Fruit fly (Drosophila melanogaster) whole organism, embryonic: Measurements from ENCODE around the gene Sirt6.

Source experiments
- Atf-2 ChIP-seq: fragments of 200-800 bp; sonication (Bioruptor generic); optimal IDR thresholded peaks from 2 replicates; lab custom pipeline; 2016; ENCODE audit warnings: missing biosample characterization, missing genetic modification characterization
- B-H2 ChIP-seq: fragments of 200-800 bp; sonication (Bioruptor generic); optimal IDR thresholded peaks from 2 replicates; lab custom pipeline; 2018; ENCODE audit warnings: missing biosample characterization, mild to moderate bottlenecking, missing genetic modification characterization
- Bdp1 ChIP-seq: fragments of 200-800 bp; sonication (Bioruptor generic); optimal IDR thresholded peaks from 3 replicates; lab custom pipeline; 2016; ENCODE audit warnings: missing biosample characterization, missing genetic modification characterization
- CG10209 ChIP-seq: fragments of 200-800 bp; sonication (Bioruptor generic); optimal IDR thresholded peaks from 3 replicates; lab custom pipeline; 2017; ENCODE audit warnings: missing biosample characterization, mild to moderate bottlenecking, missing genetic modification characterization, missing genetic modification reagents
- CG10462 ChIP-seq: fragments of 200-800 bp; sonication (Bioruptor generic); optimal IDR thresholded peaks from 2 replicates; lab custom pipeline; 2016; ENCODE audit warnings: missing biosample characterization, missing genetic modification characterization
- CG12659 ChIP-seq: fragments of 200-800 bp; sonication (Bioruptor generic); optimal IDR thresholded peaks from 3 replicates; lab custom pipeline; 2017; ENCODE audit warnings: mild to moderate bottlenecking, missing biosample characterization, missing genetic modification reagents, missing genetic modification characterization
- CG13775 ChIP-seq: fragments of 200-800 bp; sonication (Bioruptor generic); optimal IDR thresholded peaks from 3 replicates; lab custom pipeline; 2017; ENCODE audit warnings: missing biosample characterization, mild to moderate bottlenecking, missing genetic modification characterization
- CG16815 ChIP-seq: fragments of 200-800 bp; sonication (Bioruptor generic); optimal IDR thresholded peaks from 3 replicates; lab custom pipeline; 2017; ENCODE audit warnings: missing biosample characterization, mild to moderate bottlenecking, missing genetic modification characterization
- CG17186 ChIP-seq: fragments of 200-800 bp; sonication (Bioruptor generic); optimal IDR thresholded peaks from 3 replicates; lab custom pipeline; 2017; ENCODE audit warnings: missing biosample characterization, missing genetic modification reagents, missing genetic modification characterization
- CG18262 ChIP-seq: fragments of 200-800 bp; optimal IDR thresholded peaks from 3 replicates; lab custom pipeline; 2019; ENCODE audit warnings: missing biosample characterization, mild to moderate bottlenecking, missing genetic modification characterization, moderate library complexity
- CG18476 ChIP-seq: fragments of 200-800 bp; sonication (Bioruptor generic); optimal IDR thresholded peaks from 2 replicates; lab custom pipeline; 2016; ENCODE audit warnings: missing biosample characterization, mild to moderate bottlenecking, missing genetic modification characterization
- CG4282 ChIP-seq: fragments of 200-800 bp; sonication (Bioruptor generic); optimal IDR thresholded peaks from 2 replicates; lab custom pipeline; 2016; ENCODE audit warnings: missing biosample characterization, missing genetic modification characterization
- CG6813 ChIP-seq: fragments of 200-800 bp; sonication (Bioruptor generic); optimal IDR thresholded peaks from 2 replicates; lab custom pipeline; 2017; ENCODE audit warnings: missing biosample characterization, missing genetic modification characterization, mild to moderate bottlenecking, moderate library complexity, missing genetic modification reagents
- CG8089 ChIP-seq: fragments of 200-800 bp; sonication (Bioruptor generic); optimal IDR thresholded peaks from 3 replicates; lab custom pipeline; 2016; ENCODE audit warnings: missing biosample characterization, missing genetic modification characterization
- CG8388 ChIP-seq: fragments of 200-800 bp; sonication (Bioruptor generic); optimal IDR thresholded peaks from 2 replicates; lab custom pipeline; 2019; ENCODE audit warnings: missing biosample characterization, mild to moderate bottlenecking, missing genetic modification characterization, moderate library complexity
- CG8924 ChIP-seq: fragments of 200-800 bp; optimal IDR thresholded peaks from 3 replicates; lab custom pipeline; 2019; ENCODE audit warnings: missing biosample characterization, mild to moderate bottlenecking, missing genetic modification characterization, moderate library complexity
- CHES-1-like ChIP-seq: fragments of 200-800 bp; sonication (Bioruptor generic); optimal IDR thresholded peaks from 2 replicates; lab custom pipeline; 2016; ENCODE audit warnings: missing biosample characterization, missing genetic modification characterization
- Dll ChIP-seq: fragments of 200-800 bp; sonication (Bioruptor generic); IDR thresholded peaks from 4 replicates; pipeline ENCODE4 v1.3.6; 2022; ENCODE audit warnings: missing biosample characterization, missing genetic modification characterization; ENCODE audit not compliant: partially characterized antibody
- Doc3 ChIP-seq: fragments of 200-800 bp; sonication (Bioruptor generic); IDR thresholded peaks from 3 replicates; pipeline ENCODE4 v1.3.6; 2022; ENCODE audit warnings: missing biosample characterization, missing genetic modification characterization; ENCODE audit not compliant: partially characterized antibody
- HLHmδ ChIP-seq: fragments of 200-800 bp; sonication (Bioruptor generic); optimal IDR thresholded peaks from 2 replicates; lab custom pipeline; 2018; ENCODE audit warnings: missing biosample characterization, mild to moderate bottlenecking, missing genetic modification characterization, moderate library complexity
- Med ChIP-seq: fragments of 200-800 bp; sonication (Bioruptor generic); peaks from one replicate; lab custom pipeline; 2016; ENCODE audit warnings: missing biosample characterization, missing genetic modification characterization, mild to moderate bottlenecking, inconsistent platforms, moderate library complexity
- NC2β ChIP-seq: fragments of 200-800 bp; sonication (Bioruptor generic); optimal IDR thresholded peaks from 2 replicates; lab custom pipeline; 2016; ENCODE audit warnings: missing biosample characterization, missing genetic modification characterization
- Nf-YB ChIP-seq: fragments of 200-800 bp; sonication (Bioruptor generic); optimal IDR thresholded peaks from 3 replicates; lab custom pipeline; 2019; ENCODE audit warnings: missing biosample characterization, mild to moderate bottlenecking, missing genetic modification characterization, moderate library complexity
- Oli ChIP-seq: fragments of 200-800 bp; sonication (Bioruptor generic); optimal IDR thresholded peaks from 2 replicates; lab custom pipeline; 2018; ENCODE audit warnings: missing biosample characterization, mild to moderate bottlenecking, missing genetic modification characterization, moderate library complexity
- Pdp1 ChIP-seq, 2 experiments: fragments of 200-800 bp; sonication (Bioruptor generic); optimal IDR thresholded peaks; 3 replicates each; lab custom pipeline; 2016; ENCODE audit warnings: missing biosample characterization in 2 of 2, missing genetic modification characterization in 2 of 2, mild to moderate bottlenecking in 1 of 2, moderate library complexity in 1 of 2
- Poxn ChIP-seq: fragments of 200-800 bp; sonication (Bioruptor generic); IDR thresholded peaks from 2 replicates; pipeline ENCODE4 v1.3.6; 2022; ENCODE audit warnings: missing biosample characterization, missing genetic modification characterization
- Side ChIP-seq: fragments of 200-800 bp; sonication (Bioruptor generic); optimal IDR thresholded peaks from 2 replicates; lab custom pipeline; 2016; ENCODE audit warnings: missing biosample characterization, missing genetic modification characterization
- Sox100B ChIP-seq: fragments of 200-800 bp; sonication (Bioruptor generic); optimal IDR thresholded peaks from 3 replicates; lab custom pipeline; 2018; ENCODE audit warnings: missing biosample characterization, mild to moderate bottlenecking, missing genetic modification characterization
- ab ChIP-seq: fragments of 200-800 bp; sonication (Bioruptor generic); optimal IDR thresholded peaks from 2 replicates; lab custom pipeline; 2016; ENCODE audit warnings: missing biosample characterization, missing genetic modification characterization
- bbx ChIP-seq: fragments of 200-800 bp; sonication (Bioruptor generic); IDR thresholded peaks from 2 replicates; pipeline ENCODE4 v1.3.6; 2022; ENCODE audit warnings: missing biosample characterization, missing genetic modification characterization; ENCODE audit not compliant: partially characterized antibody
- crc ChIP-seq: fragments of 200-800 bp; sonication (Bioruptor generic); optimal IDR thresholded peaks from 2 replicates; lab custom pipeline; 2016; ENCODE audit warnings: missing biosample characterization, missing genetic modification characterization
- dmrt99B ChIP-seq: fragments of 200-800 bp; sonication (Bioruptor generic); optimal IDR thresholded peaks from 2 replicates; lab custom pipeline; 2018; ENCODE audit warnings: missing biosample characterization, mild to moderate bottlenecking, missing genetic modification characterization, moderate library complexity
- en ChIP-seq: fragments of 200-800 bp; sonication (Bioruptor generic); optimal IDR thresholded peaks from 2 replicates; lab custom pipeline; 2016; ENCODE audit warnings: missing biosample characterization, missing genetic modification characterization
- fd102C ChIP-seq: fragments of 200-800 bp; sonication (Bioruptor generic); optimal IDR thresholded peaks from 2 replicates; lab custom pipeline; 2018; ENCODE audit warnings: missing biosample characterization, mild to moderate bottlenecking, missing genetic modification characterization, moderate library complexity
- grau ChIP-seq: fragments of 200-800 bp; optimal IDR thresholded peaks from 3 replicates; lab custom pipeline; 2019; ENCODE audit warnings: missing biosample characterization, mild to moderate bottlenecking, missing genetic modification characterization, moderate library complexity
- hkb ChIP-seq, 2 experiments: fragments of 200-800 bp in 1 of 2; fragments of >200 bp in 1 of 2; sonication (Bioruptor generic) in 1 of 2; IDR thresholded peaks in 1 of 2; optimal IDR thresholded peaks in 1 of 2; 2 replicates each; pipeline versions ENCODE4 v1.3.6 to Lab custom; 2017 to 2022; ENCODE audit warnings: missing biosample characterization in 1 of 2, missing genetic modification characterization in 1 of 2
- jumu ChIP-seq: fragments of 200-800 bp; sonication (Bioruptor generic); optimal IDR thresholded peaks from 3 replicates; lab custom pipeline; 2016; ENCODE audit warnings: missing biosample characterization, missing genetic modification characterization
- kay ChIP-seq: fragments of 200-800 bp; sonication (Bioruptor generic); optimal IDR thresholded peaks from 2 replicates; lab custom pipeline; 2016; ENCODE audit warnings: missing biosample characterization, missing genetic modification characterization
- knrl ChIP-seq: fragments of 200-800 bp; sonication (Bioruptor generic); IDR thresholded peaks from 3 replicates; pipeline ENCODE4 v1.3.6; 2022; ENCODE audit warnings: missing biosample characterization, missing genetic modification characterization; ENCODE audit not compliant: partially characterized antibody
- mam ChIP-seq: fragments of 200-800 bp; sonication (Bioruptor generic); optimal IDR thresholded peaks from 3 replicates; lab custom pipeline; 2016; ENCODE audit warnings: missing biosample characterization, missing genetic modification characterization
- mirr ChIP-seq: fragments of 200-800 bp; sonication (Bioruptor generic); optimal IDR thresholded peaks from 3 replicates; lab custom pipeline; 2018; ENCODE audit warnings: missing biosample characterization, mild to moderate bottlenecking, missing genetic modification characterization
- nau ChIP-seq: fragments of 200-800 bp; sonication (Bioruptor generic); optimal IDR thresholded peaks from 3 replicates; lab custom pipeline; 2017; ENCODE audit warnings: missing biosample characterization, mild to moderate bottlenecking, missing genetic modification characterization, missing genetic modification reagents
- p53 ChIP-seq: fragments of 200-800 bp; sonication (Bioruptor generic); optimal IDR thresholded peaks from 2 replicates; lab custom pipeline; 2016; ENCODE audit warnings: missing biosample characterization, missing genetic modification characterization
- sc ChIP-seq, 3 experiments: fragments of >200 bp in 2 of 3; fragments of 200-800 bp in 1 of 3; sonication (Bioruptor generic) in 1 of 3; optimal IDR thresholded peaks; 2 replicates in 2 of 3; 3 replicates in 1 of 3; lab custom pipeline; 2017; ENCODE audit warnings: mild to moderate bottlenecking in 1 of 3, missing biosample characterization in 1 of 3, missing genetic modification characterization in 1 of 3, missing genetic modification reagents in 1 of 3
- sens ChIP-seq: fragments of 200-800 bp; sonication (Bioruptor generic); peaks from one replicate; lab custom pipeline; 2016; ENCODE audit warnings: missing biosample characterization, missing genetic modification characterization
- tio ChIP-seq: fragments of 200-800 bp; sonication (Bioruptor generic); optimal IDR thresholded peaks from 2 replicates; lab custom pipeline; 2017; ENCODE audit warnings: missing biosample characterization, missing genetic modification characterization, inconsistent platforms
- tx ChIP-seq: fragments of 200-800 bp; sonication (Bioruptor generic); optimal IDR thresholded peaks from 2 replicates; lab custom pipeline; 2016; ENCODE audit warnings: missing biosample characterization, missing genetic modification characterization
- z ChIP-seq: fragments of 200-800 bp; sonication (Bioruptor generic); IDR thresholded peaks from 3 replicates; pipeline ENCODE4 v1.3.6; 2022; ENCODE audit warnings: missing biosample characterization, missing genetic modification characterization

Gene Sirt6

DNA sequence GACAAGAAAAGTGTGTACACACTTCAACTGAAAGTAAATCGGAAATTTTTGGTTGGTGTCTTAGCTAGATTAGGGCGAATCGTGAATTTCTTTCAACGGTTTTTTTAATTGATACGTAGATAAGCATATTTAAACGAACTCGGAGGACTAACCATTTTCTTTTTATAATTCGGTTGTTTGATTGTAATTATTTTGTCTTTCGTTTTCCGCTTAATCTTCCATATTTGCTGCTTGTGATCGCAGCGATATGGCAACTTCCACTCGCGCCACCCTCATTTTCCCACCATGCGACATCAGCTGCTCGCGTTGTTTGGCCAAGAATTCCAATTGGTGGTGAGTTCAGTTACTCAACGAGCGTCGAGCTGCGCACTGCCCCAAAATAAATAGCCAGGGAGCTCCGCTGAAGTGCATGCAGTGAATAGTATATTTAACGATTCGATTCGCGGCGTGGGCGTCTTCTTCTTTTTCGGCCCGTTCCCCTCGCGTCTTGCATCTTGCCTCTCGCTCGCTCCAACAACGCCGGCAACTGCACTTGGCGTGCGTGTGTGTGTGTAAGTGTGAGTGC lies 2.4 kb upstream of the Sirt6 start, which contains the start of gene Nuak (continued):
- TF ChIP-seq B-H2 (GFP tag; lab: Kevin White, UChicago) (peak; percentile 91), tio (peak; percentile 81), Med (peak; percentile 100), sc (optimal IDR thresholded peaks at IDR 0.05; lab: Kevin White, UChicago) (no peak), sc (GFP tag; optimal IDR thresholded peaks at IDR 0.05; lab: Kevin White, UChicago) (peak; percentile 10), en (peak; percentile 78), dmrt99B (tag; lab: Kevin White, UChicago) (peak; percentile 88), Dll (GFP tag; lab: Robert Waterston, UW) (no peak), Oli (peak; percentile 62), CG4282 (peak; percentile 89), CG18262 (tag; lab: Kevin White, UChicago) (peak; percentile 84), Atf-2 (GFP tag; lab: Kevin White, UChicago) (peak; percentile 93), sens (peak; percentile 98), CG8089 (GFP tag; lab: Kevin White, UChicago) (peak; percentile 89), z (GFP tag; lab: Robert Waterston, UW) (no peak), HLHmδ (GFP tag; lab: Kevin White, UChicago) (peak; percentile 92), knrl (no peak), CG8388 (GFP tag; lab: Kevin White, UChicago) (peak; percentile 69), CG18476 (GFP tag; lab: Kevin White, UChicago) (peak; percentile 78), NC2β (GFP tag; lab: Kevin White, UChicago) (peak; percentile 84), p53 (GFP tag; lab: Kevin White, UChicago) (peak; percentile 78), CG12659 (GFP tag; lab: Kevin White, UChicago) (peak; percentile 92), CG10209 (GFP tag; lab: Kevin White, UChicago) (peak; percentile 84), grau (peak; percentile 87), bbx (GFP tag; lab: Robert Waterston, UW) (no peak), kay (GFP tag; lab: Kevin White, UChicago) (peak; percentile 60), Pdp1 (GFP tag; optimal IDR thresholded peaks at IDR 0.05; lab: Kevin White, UChicago) (peak; percentile 98), Nf-YB (GFP tag; lab: Kevin White, UChicago) (peak; percentile 73), ab (GFP tag; lab: Kevin White, UChicago) (peak; percentile 51), CG13775 (GFP tag; lab: Kevin White, UChicago) (peak; percentile 90), CG16815 (GFP tag; lab: Kevin White, UChicago) (peak; percentile 84), CG17186 (GFP tag; lab: Kevin White, UChicago) (peak; percentile 93), CG6813 (peak; percentile 32), CG8924 (tag; lab: Kevin White, UChicago) (peak; percentile 72), mam (GFP tag; lab: Kevin White, UChicago) (peak; percentile 98), Side (GFP tag; lab: Kevin White, UChicago) (peak; percentile 91), Doc3 (GFP tag; lab: Robert Waterston, UW) (no peak), jumu (GFP tag; lab: Kevin White, UChicago) (peak; percentile 98), hkb (optimal IDR thresholded peaks at IDR 0.05; lab: Kevin White, UChicago) (peak; percentile 84), hkb (GFP tag; IDR thresholded peaks at IDR 0.05; lab: Robert Waterston, UW) (no peak), Sox100B (GFP tag; lab: Kevin White, UChicago) (peak; percentile 30), CG10462 (peak; percentile 70), nau (GFP tag; lab: Kevin White, UChicago) (peak; percentile 61), Poxn (GFP tag; lab: Robert Waterston, UW) (no peak), tx (GFP tag; lab: Kevin White, UChicago) (peak; percentile 94), CHES-1-like (GFP tag; lab: Kevin White, UChicago) (peak; percentile 95), fd102C (GFP tag; lab: Kevin White, UChicago) (peak; percentile 40), crc (peak; percentile 90), mirr (GFP tag; lab: Kevin White, UChicago) (peak; percentile 82), Bdp1 (peak; percentile 82)
